Worm (Caenorhabditis elegans): ENCODE measurements around the gene acc-1.

- TF ChIP-seq M03D4.4 (tag; optimal IDR thresholded peaks at IDR 0.05), result no peak
- TF ChIP-seq unc-39 (tag; optimal IDR thresholded peaks at IDR 0.05), result no peak
Observed at ce11 chrIV:9653184-9653583, 4.7 kb upstream of the acc-1 start, which contains the start of gene F58G6.3.
